Worm (Caenorhabditis elegans) whole organism, L4/young adult: ENCODE data around the gene nlp-76.

Experiments
- dao-5 ChIP-seq: sonication (generic microtip); optimal IDR thresholded peaks from 2 replicates; lab custom pipeline; 2016; ENCODE audit warnings: missing genotype, missing genetic modification characterization, moderate library complexity, missing compliant biosample characterization
- him-1 ChIP-seq: sonication (generic microtip); optimal IDR thresholded peaks from 2 replicates; lab custom pipeline; 2016; ENCODE audit warnings: missing genotype, missing genetic modification reagents, missing genetic modification characterization, missing compliant biosample characterization

- no peak for TF ChIP-seq him-1 (tag; lab: Kevin White, UChicago)
- no peak for TF ChIP-seq dao-5 (tag; lab: Kevin White, UChicago)
Measured at ce11 chrX:12637978-12638377, 25.7 kb downstream of the nlp-76 start.
